Worm (Caenorhabditis elegans) whole organism, mixed stage, embryonic: ENCODE data around the gene ZC395.11.

ENCODE experiments used
- ceh-39 ChIP-seq: fragments of 150-350 bp; optimal IDR thresholded peaks from 2 replicates; lab custom pipeline; 2014; ENCODE audit warnings: missing biosample characterization, missing genetic modification characterization
- cnd-1 ChIP-seq: fragments of 200-800 bp; sonication (Bioruptor generic); optimal IDR thresholded peaks from 2 replicates; lab custom pipeline; 2018; ENCODE audit warnings: mild to moderate bottlenecking, missing genetic modification characterization, missing compliant biosample characterization
- elt-3 ChIP-seq: fragments of 150-350 bp; optimal IDR thresholded peaks from 2 replicates; lab custom pipeline; 2014; ENCODE audit warnings: missing biosample characterization, missing genetic modification characterization
- flh-1 ChIP-seq: fragments of 200-800 bp; sonication (Bioruptor generic); optimal IDR thresholded peaks from 2 replicates; lab custom pipeline; 2018; ENCODE audit warnings: mild to moderate bottlenecking, missing genetic modification characterization, moderate library complexity, missing compliant biosample characterization
- hlh-1 ChIP-seq: fragments of 150-350 bp; optimal IDR thresholded peaks from 2 replicates; lab custom pipeline; 2014; ENCODE audit warnings: missing biosample characterization, missing genetic modification reagents, missing genetic modification characterization
- lin-13 ChIP-seq: fragments of 150-350 bp; optimal IDR thresholded peaks from 2 replicates; lab custom pipeline; 2014; ENCODE audit warnings: missing biosample characterization, missing genetic modification characterization
- nhr-12 ChIP-seq: fragments of 150-350 bp; optimal IDR thresholded peaks from 2 replicates; lab custom pipeline; 2014; ENCODE audit warnings: missing biosample characterization, missing genetic modification characterization
- nhr-76 ChIP-seq: sonication (generic microtip); optimal IDR thresholded peaks from 2 replicates; lab custom pipeline; 2017; ENCODE audit warnings: missing biosample characterization, missing genetic modification characterization
- pha-4 ChIP-seq: fragments of 150-350 bp; optimal IDR thresholded peaks from 2 replicates; lab custom pipeline; 2018; ENCODE audit warnings: missing biosample characterization, missing genetic modification reagents, missing genetic modification characterization
- unc-62 ChIP-seq: fragments of 150-350 bp; optimal IDR thresholded peaks from 2 replicates; lab custom pipeline; 2014; ENCODE audit warnings: missing biosample characterization, missing genetic modification reagents, missing genetic modification characterization

DNA sequence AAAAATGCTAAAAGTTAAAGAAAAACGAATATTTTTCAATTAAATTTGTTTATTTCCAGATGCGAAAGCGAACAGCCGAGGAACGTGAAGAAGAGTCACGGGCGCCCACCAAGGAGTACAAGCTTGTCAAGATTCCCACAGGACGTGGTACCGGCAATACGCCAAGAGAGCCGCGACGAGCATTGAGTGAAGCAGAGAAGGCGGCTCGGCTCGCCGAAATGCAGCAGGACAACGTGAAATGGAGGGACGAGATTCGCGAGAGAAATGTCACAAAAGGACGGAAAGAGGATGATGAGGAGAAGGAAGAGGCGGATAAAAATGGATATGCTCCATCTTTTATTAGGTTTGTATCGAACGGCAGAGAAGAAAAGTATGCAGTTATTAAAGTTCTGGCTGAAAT is 24.3 kb upstream of the ZC395.11 start:
- TF ChIP-seq flh-1 (GFP tag; lab: Kevin White, UChicago) (no peak), ceh-39 (tag; lab: Kevin White, UChicago) (no peak), nhr-76 (tag; lab: Kevin White, UChicago) (no peak), pha-4 (tag; lab: Kevin White, UChicago) (no peak), hlh-1 (tag; lab: Kevin White, UChicago) (no peak), nhr-12 (no peak), unc-62 (GFP tag; lab: Kevin White, UChicago) (no peak), elt-3 (tag; lab: Kevin White, UChicago) (no peak), cnd-1 (tag; lab: Kevin White, UChicago) (no peak), lin-13 (no peak)
